Worm (Caenorhabditis elegans) whole organism, young adult: ENCODE results near the gene hmp-1.

Experiments used
- B0035.1 ChIP-seq: sonication (generic microtip); optimal IDR thresholded peaks from 2 replicates; lab custom pipeline; 2016; ENCODE audit warnings: missing genetic modification characterization, mild to moderate bottlenecking, missing compliant biosample characterization, missing genotype, missing genetic modification reagents
- B0336.3 ChIP-seq: fragments of 200-800 bp; sonication (Bioruptor generic); IDR thresholded peaks from 2 replicates; pipeline ENCODE4 v1.3.6; 2022; ENCODE audit warnings: missing genetic modification characterization, missing compliant biosample characterization
- attf-5 ChIP-seq: fragments of 200-800 bp; sonication (Bioruptor generic); optimal IDR thresholded peaks from 2 replicates; lab custom pipeline; 2018; ENCODE audit warnings: mild to moderate bottlenecking, missing genetic modification characterization, missing compliant biosample characterization
- egl-44 ChIP-seq: fragments of 200-800 bp; sonication (Bioruptor generic); IDR thresholded peaks from 2 replicates; pipeline ENCODE4 v1.3.6; 2022; ENCODE audit warnings: missing genetic modification reagents, missing genetic modification characterization, missing compliant biosample characterization
- nfyb-1 ChIP-seq: fragments of 200-800 bp; sonication (Bioruptor generic); IDR thresholded peaks from 2 replicates; pipeline ENCODE4 v1.3.6; 2022; ENCODE audit warnings: missing genetic modification reagents, missing genetic modification characterization, missing compliant biosample characterization

DNA sequence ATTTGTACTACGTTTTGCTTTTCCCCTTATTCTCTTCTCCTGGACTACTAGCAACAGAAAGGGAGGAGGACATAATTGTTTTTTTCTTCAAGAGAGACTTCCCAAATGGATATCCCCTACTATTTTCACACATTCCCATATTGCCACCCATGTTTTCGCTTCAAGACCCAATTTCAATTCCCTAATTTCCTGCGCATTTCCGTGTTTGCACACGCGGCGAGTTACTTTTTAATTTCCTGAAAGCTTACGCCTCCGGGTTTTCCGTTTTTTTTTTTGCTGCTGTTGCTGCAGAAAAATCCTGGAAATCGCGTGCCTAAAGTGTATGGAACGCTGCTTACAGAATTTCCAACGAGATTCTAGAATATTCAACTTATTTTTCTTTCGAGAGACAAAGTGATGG is 6.6 kb downstream of the hmp-1 start:
- no peak for TF ChIP-seq attf-5 (GFP tag; lab: Kevin White, UChicago)
- no peak for TF ChIP-seq egl-44 (GFP tag; lab: Robert Waterston, UW)
- TF ChIP-seq nfyb-1 (GFP tag; lab: Robert Waterston, UW) = no peak
- TF ChIP-seq B0336.3 (GFP tag; lab: Robert Waterston, UW) = no peak
- TF ChIP-seq B0035.1 (tag; lab: Kevin White, UChicago) = no peak
